Worm (Caenorhabditis elegans) whole organism, mixed stage, embryonic: Measurements from ENCODE around the gene lips-8.
A peak's percentile ranks its signal among the peaks of the same experiment; 100 is the strongest.

ENCODE experiments used
- M03D4.4 ChIP-seq: sonication (generic microtip); optimal IDR thresholded peaks from 2 replicates; lab custom pipeline; 2017; ENCODE audit warnings: mild to moderate bottlenecking, missing genetic modification characterization, missing compliant biosample characterization
- bed-3 ChIP-seq: fragments of 200-800 bp; sonication (Bioruptor generic); optimal IDR thresholded peaks from 3 replicates; lab custom pipeline; 2018; ENCODE audit warnings: mild to moderate bottlenecking, missing genetic modification characterization, moderate library complexity, missing compliant biosample characterization
- blmp-1 ChIP-seq: fragments of 150-350 bp; optimal IDR thresholded peaks from 2 replicates; lab custom pipeline; 2014; ENCODE audit warnings: missing biosample characterization, missing genetic modification characterization
- ceh-39 ChIP-seq: fragments of 150-350 bp; optimal IDR thresholded peaks from 2 replicates; lab custom pipeline; 2014; ENCODE audit warnings: missing biosample characterization, missing genetic modification characterization
- ceh-83 ChIP-seq: fragments of 200-800 bp; sonication (Bioruptor generic); optimal IDR thresholded peaks from 2 replicates; lab custom pipeline; 2018; ENCODE audit warnings: mild to moderate bottlenecking, missing genetic modification characterization, missing compliant biosample characterization
- ces-1 ChIP-seq: fragments of 150-350 bp; optimal IDR thresholded peaks from 2 replicates; lab custom pipeline; 2014; ENCODE audit warnings: missing biosample characterization, missing genetic modification reagents, missing genetic modification characterization
- cnd-1 ChIP-seq: fragments of 200-800 bp; sonication (Bioruptor generic); optimal IDR thresholded peaks from 2 replicates; lab custom pipeline; 2018; ENCODE audit warnings: mild to moderate bottlenecking, missing genetic modification characterization, missing compliant biosample characterization
- drap-1 ChIP-seq: fragments of 200-800 bp; sonication (Bioruptor generic); optimal IDR thresholded peaks from 3 replicates; lab custom pipeline; 2018; ENCODE audit warnings: mild to moderate bottlenecking, missing genetic modification characterization, missing compliant biosample characterization
- elt-1 ChIP-seq: sonication (generic microtip); optimal IDR thresholded peaks from 2 replicates; lab custom pipeline; 2017; ENCODE audit warnings: missing genetic modification characterization, mild to moderate bottlenecking, missing compliant biosample characterization, antibody characterized with exemption, moderate library complexity, borderline replicate concordance; ENCODE audit not compliant: insufficient read depth
- flh-1 ChIP-seq: fragments of 200-800 bp; sonication (Bioruptor generic); optimal IDR thresholded peaks from 2 replicates; lab custom pipeline; 2018; ENCODE audit warnings: mild to moderate bottlenecking, missing genetic modification characterization, moderate library complexity, missing compliant biosample characterization
- ham-2 ChIP-seq: fragments of 200-800 bp; sonication (Bioruptor generic); optimal IDR thresholded peaks from 2 replicates; lab custom pipeline; 2018; ENCODE audit warnings: mild to moderate bottlenecking, missing genetic modification characterization, missing compliant biosample characterization
- hlh-1 ChIP-seq: fragments of 150-350 bp; optimal IDR thresholded peaks from 2 replicates; lab custom pipeline; 2014; ENCODE audit warnings: missing biosample characterization, missing genetic modification reagents, missing genetic modification characterization
- lin-13 ChIP-seq: fragments of 150-350 bp; optimal IDR thresholded peaks from 2 replicates; lab custom pipeline; 2014; ENCODE audit warnings: missing biosample characterization, missing genetic modification characterization
- lin-32 ChIP-seq: fragments of 200-800 bp; sonication (Bioruptor generic); optimal IDR thresholded peaks from 2 replicates; lab custom pipeline; 2018; ENCODE audit warnings: mild to moderate bottlenecking, missing genetic modification characterization, missing compliant biosample characterization
- lsy-2 ChIP-seq: fragments of 150-350 bp; optimal IDR thresholded peaks from 2 replicates; lab custom pipeline; 2014; ENCODE audit warnings: missing biosample characterization, missing genetic modification characterization
- mep-1 ChIP-seq: fragments of 150-350 bp; optimal IDR thresholded peaks from 2 replicates; lab custom pipeline; 2017; ENCODE audit warnings: missing biosample characterization, missing genetic modification reagents, missing genetic modification characterization, inconsistent platforms
- nhr-2 ChIP-seq: fragments of 150-350 bp; optimal IDR thresholded peaks from 2 replicates; lab custom pipeline; 2014; ENCODE audit warnings: missing biosample characterization, missing genetic modification characterization
- nhr-237 ChIP-seq: fragments of 150-350 bp; optimal IDR thresholded peaks from 2 replicates; lab custom pipeline; 2014; ENCODE audit warnings: missing biosample characterization, missing genetic modification characterization
- nhr-28 ChIP-seq: fragments of 150-350 bp; optimal IDR thresholded peaks from 2 replicates; lab custom pipeline; 2014; ENCODE audit warnings: missing biosample characterization, missing genetic modification characterization
- nhr-76 ChIP-seq: sonication (generic microtip); optimal IDR thresholded peaks from 2 replicates; lab custom pipeline; 2017; ENCODE audit warnings: missing biosample characterization, missing genetic modification characterization
- pha-4 ChIP-seq: fragments of 150-350 bp; optimal IDR thresholded peaks from 2 replicates; lab custom pipeline; 2018; ENCODE audit warnings: missing biosample characterization, missing genetic modification reagents, missing genetic modification characterization
- sem-2 ChIP-seq: fragments of 200-800 bp; sonication (Bioruptor generic); optimal IDR thresholded peaks from 2 replicates; lab custom pipeline; 2018; ENCODE audit warnings: mild to moderate bottlenecking, missing genetic modification characterization, missing compliant biosample characterization
- sptf-1 ChIP-seq: sonication (generic microtip); optimal IDR thresholded peaks from 2 replicates; lab custom pipeline; 2017; ENCODE audit warnings: mild to moderate bottlenecking, missing genetic modification characterization, moderate library complexity, missing compliant biosample characterization
- tbx-8 ChIP-seq: fragments of 200-800 bp; sonication (Bioruptor generic); optimal IDR thresholded peaks from 2 replicates; lab custom pipeline; 2018; ENCODE audit warnings: mild to moderate bottlenecking, missing genetic modification characterization, moderate library complexity, missing compliant biosample characterization
- unc-120 ChIP-seq: sonication (generic microtip); optimal IDR thresholded peaks from 2 replicates; lab custom pipeline; 2017; ENCODE audit warnings: missing genetic modification characterization, missing compliant biosample characterization; ENCODE audit not compliant: poor library complexity, severe bottlenecking
- unc-39 ChIP-seq: fragments of 150-350 bp; optimal IDR thresholded peaks from 2 replicates; lab custom pipeline; 2014; ENCODE audit warnings: missing biosample characterization, missing genetic modification characterization
- unc-62 ChIP-seq: fragments of 150-350 bp; optimal IDR thresholded peaks from 2 replicates; lab custom pipeline; 2014; ENCODE audit warnings: missing biosample characterization, missing genetic modification reagents, missing genetic modification characterization
- zip-8 ChIP-seq: fragments of 150-350 bp; optimal IDR thresholded peaks from 2 replicates; lab custom pipeline; 2014; ENCODE audit warnings: missing biosample characterization, missing genetic modification characterization
- ztf-11 ChIP-seq: fragments of 150-350 bp; optimal IDR thresholded peaks from 2 replicates; lab custom pipeline; 2014; ENCODE audit warnings: missing biosample characterization, missing genetic modification characterization

Gene lips-8

ce11 chrX:14898205-14898604 lies at the start of gene lips-8:
lips-8 (plus strand) TSS chrX:14898505.
- no peak for TF ChIP-seq zip-8 (tag; lab: Kevin White, UChicago)
- no peak for TF ChIP-seq pha-4 (tag; lab: Kevin White, UChicago)
- TF ChIP-seq ztf-11 (tag; lab: Kevin White, UChicago), result no peak
- TF ChIP-seq nhr-28 (tag; lab: Kevin White, UChicago), result no peak
- TF ChIP-seq tbx-8 (GFP tag; lab: Kevin White, UChicago), result no peak
- no peak for TF ChIP-seq lin-32 (GFP tag; lab: Kevin White, UChicago)
- TF ChIP-seq M03D4.4 (tag; lab: Kevin White, UChicago), result no peak
- no peak for TF ChIP-seq elt-1 (tag; lab: Kevin White, UChicago)
- TF ChIP-seq ham-2 (GFP tag; lab: Kevin White, UChicago), result no peak
- no peak for TF ChIP-seq unc-39 (tag; lab: Kevin White, UChicago)
- TF ChIP-seq nhr-76, result no peak
- no peak for TF ChIP-seq ceh-83

ce11 chrX:14849054-14849453 lies 49.3 kb upstream of the lips-8 start, which contains the start of gene acd-3:
acd-3 (plus strand) TSS chrX:14849275.
- TF ChIP-seq cnd-1 (no peak), unc-62 (no peak), ceh-39 (tag; lab: Kevin White, UChicago) (no peak), lsy-2 (tag; lab: Kevin White, UChicago) (no peak), sptf-1 (tag; lab: Kevin White, UChicago) (no peak), ces-1 (GFP tag; lab: Kevin White, UChicago) (no peak), sem-2 (no peak), elt-1 (tag; lab: Kevin White, UChicago) (no peak)

- TF ChIP-seq blmp-1 (no peak), hlh-1 (tag; lab: Kevin White, UChicago) (no peak), lin-13 (tag; lab: Kevin White, UChicago) (no peak), flh-1 (GFP tag; lab: Kevin White, UChicago) (no peak), lsy-2 (tag; lab: Kevin White, UChicago) (no peak), nhr-237 (tag; lab: Kevin White, UChicago) (no peak), nhr-76 (no peak), bed-3 (no peak), drap-1 (GFP tag; lab: Kevin White, UChicago) (no peak), ceh-39 (tag; lab: Kevin White, UChicago) (no peak), ham-2 (GFP tag; lab: Kevin White, UChicago) (no peak), elt-1 (tag; lab: Kevin White, UChicago) (no peak), nhr-2 (tag; lab: Kevin White, UChicago) (no peak)
Measured at ce11 chrX:14851904-14852303, 46.4 kb upstream of the lips-8 start.

DNA sequence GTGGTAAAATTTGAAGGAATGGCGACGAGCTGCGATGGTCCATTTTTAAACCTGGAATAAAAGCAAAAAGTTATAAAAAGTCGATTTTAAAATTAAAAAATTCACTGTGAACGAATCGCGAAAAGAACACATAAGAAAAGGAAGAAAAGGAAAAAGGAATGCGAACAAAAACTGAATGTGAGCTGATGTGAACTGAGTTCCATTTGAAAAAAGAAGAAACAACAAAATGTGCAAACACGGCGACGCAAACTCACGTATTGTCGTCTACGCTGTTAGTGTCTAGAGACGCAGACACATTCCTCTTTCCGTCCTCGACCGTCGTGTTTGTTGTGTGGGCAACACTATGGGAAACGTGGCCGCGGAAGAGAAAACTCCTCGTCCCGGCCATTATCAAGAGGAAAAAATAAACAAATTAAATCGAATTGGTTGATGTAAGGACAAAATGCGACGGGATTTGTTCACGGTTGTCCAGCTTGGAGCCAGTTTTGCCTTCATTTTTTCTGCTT lies 44.5 kb upstream of the lips-8 start, which contains the start of the genes C27C12.1 and C27C12.4:
C27C12.1 (minus strand) TSS at position 51 of the 506 bp plus-strand sequence.
C27C12.4 (plus strand) TSS at position 375 of the 506 bp plus-strand sequence.
- TF ChIP-seq ces-1 (GFP tag; lab: Kevin White, UChicago), result peak; percentile 88
- TF ChIP-seq lin-13 (tag; lab: Kevin White, UChicago), result peak; percentile 55
- TF ChIP-seq ceh-39 (tag; lab: Kevin White, UChicago), result peak; percentile 56
- peak; percentile 35 for TF ChIP-seq unc-62
- TF ChIP-seq unc-120 (tag; lab: Kevin White, UChicago), result peak; percentile 58
- TF ChIP-seq hlh-1 (tag; lab: Kevin White, UChicago), result peak; percentile 45
- TF ChIP-seq lsy-2 (tag; lab: Kevin White, UChicago), result peak; percentile 64
- peak; percentile 66 for TF ChIP-seq nhr-237 (tag; lab: Kevin White, UChicago)
- no peak for TF ChIP-seq zip-8 (tag; lab: Kevin White, UChicago)
- TF ChIP-seq cnd-1, result peak; percentile 24
- peak; percentile 86 for TF ChIP-seq pha-4 (tag; lab: Kevin White, UChicago)
- TF ChIP-seq drap-1 (GFP tag; lab: Kevin White, UChicago), result no peak
- peak; percentile 73 for TF ChIP-seq mep-1 (tag; lab: Kevin White, UChicago)
- no peak for TF ChIP-seq unc-39 (tag; lab: Kevin White, UChicago)

- no peak for TF ChIP-seq sem-2
- TF ChIP-seq pha-4 (tag; lab: Kevin White, UChicago), result peak; percentile 23
Measured at ce11 chrX:14861752-14862151, 36.6 kb upstream of the lips-8 start, which contains the start of gene dmd-4. dmd-4 (minus strand) TSS chrX:14861852.
